Fruit fly (Drosophila melanogaster) whole organism, pupa: ENCODE data around the gene CG33509.

Experiments used
- CG14655 ChIP-seq: fragments of 200-800 bp; sonication (Bioruptor generic); optimal IDR thresholded peaks from 3 replicates; lab custom pipeline; 2017; ENCODE audit warnings: mild to moderate bottlenecking, missing biosample characterization, missing genetic modification reagents, missing genetic modification characterization
- CG15710 ChIP-seq: fragments of 200-800 bp; sonication (Bioruptor generic); optimal IDR thresholded peaks from 2 replicates; lab custom pipeline; 2018; ENCODE audit warnings: missing biosample characterization, mild to moderate bottlenecking, missing genetic modification characterization, moderate library complexity
- CG17806 ChIP-seq: fragments of 200-800 bp; sonication (Bioruptor generic); optimal IDR thresholded peaks from 2 replicates; lab custom pipeline; 2018; ENCODE audit warnings: missing biosample characterization, mild to moderate bottlenecking, missing genetic modification characterization, moderate library complexity
- CG32121 ChIP-seq: fragments of 200-800 bp; sonication (Bioruptor generic); IDR thresholded peaks from 2 replicates; pipeline ENCODE4 v1.3.6; 2022; ENCODE audit warnings: missing biosample characterization, missing genetic modification characterization
- CG4496 ChIP-seq: fragments of 200-800 bp; sonication (Bioruptor generic); IDR thresholded peaks from 3 replicates; pipeline ENCODE4 v1.3.6; 2022; ENCODE audit warnings: missing biosample characterization, missing genetic modification characterization
- CG8159 ChIP-seq: fragments of 200-800 bp; sonication (Bioruptor generic); optimal IDR thresholded peaks from 3 replicates; lab custom pipeline; 2018; ENCODE audit warnings: missing biosample characterization, mild to moderate bottlenecking, missing genetic modification characterization, moderate library complexity
- CG8301 ChIP-seq: fragments of 200-800 bp; sonication (Bioruptor generic); optimal IDR thresholded peaks from 2 replicates; lab custom pipeline; 2018; ENCODE audit warnings: missing biosample characterization, mild to moderate bottlenecking, missing genetic modification characterization
- D1 ChIP-seq: fragments of 200-800 bp; sonication (Bioruptor generic); optimal IDR thresholded peaks from 2 replicates; lab custom pipeline; 2018; ENCODE audit warnings: missing biosample characterization, mild to moderate bottlenecking, missing genetic modification characterization, moderate library complexity
- EcR ChIP-seq: fragments of 200-800 bp; sonication (Bioruptor generic); optimal IDR thresholded peaks from 3 replicates; lab custom pipeline; 2019; ENCODE audit warnings: missing biosample characterization, missing genetic modification characterization, mild to moderate bottlenecking, moderate library complexity, missing genetic modification reagents
- Ets98B ChIP-seq: fragments of 200-800 bp; sonication (Bioruptor generic); IDR thresholded peaks from 2 replicates; pipeline ENCODE4 v1.3.6; 2022; ENCODE audit warnings: missing biosample characterization, missing genetic modification characterization
- Pif1A ChIP-seq: fragments of 200-800 bp; sonication (Bioruptor generic); optimal IDR thresholded peaks from 3 replicates; lab custom pipeline; 2016; ENCODE audit warnings: missing biosample characterization, missing genetic modification characterization
- Snoo ChIP-seq: fragments of 200-800 bp; sonication (Bioruptor generic); optimal IDR thresholded peaks from 3 replicates; lab custom pipeline; 2017; ENCODE audit warnings: missing biosample characterization, mild to moderate bottlenecking, missing genetic modification characterization, inconsistent platforms
- gl ChIP-seq: fragments of 200-800 bp; sonication (Bioruptor generic); optimal IDR thresholded peaks from 2 replicates; lab custom pipeline; 2018; ENCODE audit warnings: missing biosample characterization, mild to moderate bottlenecking, missing genetic modification characterization
- rn ChIP-seq: fragments of 200-800 bp; sonication (Bioruptor generic); IDR thresholded peaks from 2 replicates; pipeline ENCODE4 v1.3.6; 2022; ENCODE audit warnings: missing biosample characterization, missing genetic modification characterization

- no peak for TF ChIP-seq CG17806 (tag; lab: Kevin White, UChicago)
- no peak for TF ChIP-seq CG32121
- TF ChIP-seq Ets98B, result no peak
- no peak for TF ChIP-seq rn (GFP tag; lab: Robert Waterston, UW)
- TF ChIP-seq D1 (tag; lab: Kevin White, UChicago), result no peak
- no peak for TF ChIP-seq gl
- TF ChIP-seq EcR (GFP tag; lab: Kevin White, UChicago), result peak; percentile 24
- no peak for TF ChIP-seq CG15710 (tag; lab: Kevin White, UChicago)
- TF ChIP-seq CG4496 (GFP tag; lab: Robert Waterston, UW), result no peak
- TF ChIP-seq Snoo (tag; lab: Kevin White, UChicago), result no peak
- no peak for TF ChIP-seq Pif1A (GFP tag; lab: Kevin White, UChicago)
- TF ChIP-seq CG8301 (tag; lab: Kevin White, UChicago), result no peak
- no peak for TF ChIP-seq CG14655 (GFP tag; lab: Kevin White, UChicago)
- TF ChIP-seq CG8159 (tag; lab: Kevin White, UChicago), result no peak
Observed at dm6 chr2L:21084268-21084667, 2.0 kb downstream of the CG33509 start, which contains the start of gene CG33510.
